Worm (Caenorhabditis elegans) whole organism, L1 larva: Measurements from ENCODE around the gene eco-1.

Experiments
- C04F5.9 ChIP-seq: sonication (generic microtip); optimal IDR thresholded peaks from 2 replicates; lab custom pipeline; 2016; ENCODE audit warnings: missing genetic modification characterization, missing compliant biosample characterization
- C16A3.4 ChIP-seq: fragments of 150-350 bp; optimal IDR thresholded peaks from 2 replicates; lab custom pipeline; 2014; ENCODE audit warnings: missing biosample characterization, missing genetic modification characterization
- C34B4.2 ChIP-seq: sonication (generic microtip); optimal IDR thresholded peaks from 2 replicates; lab custom pipeline; 2017; ENCODE audit warnings: mild to moderate bottlenecking, missing genetic modification characterization, missing compliant biosample characterization
- Y116A8C.19 ChIP-seq: sonication (generic microtip); optimal IDR thresholded peaks from 2 replicates; lab custom pipeline; 2016; ENCODE audit warnings: missing compliant biosample characterization, missing genetic modification characterization, borderline replicate concordance
- aha-1 ChIP-seq: fragments of 150-350 bp; optimal IDR thresholded peaks from 2 replicates; lab custom pipeline; 2014; ENCODE audit warnings: missing biosample characterization, missing genetic modification characterization
- alr-1 ChIP-seq: fragments of 200-800 bp; sonication (Bioruptor generic); optimal IDR thresholded peaks from 2 replicates; lab custom pipeline; 2018; ENCODE audit warnings: borderline replicate concordance, mild to moderate bottlenecking, missing genetic modification characterization, missing compliant biosample characterization
- aly-2 ChIP-seq: fragments of 150-350 bp; optimal IDR thresholded peaks from 2 replicates; lab custom pipeline; 2014; ENCODE audit warnings: missing biosample characterization, missing genetic modification characterization
- blmp-1 ChIP-seq: fragments of 150-350 bp; optimal IDR thresholded peaks from 2 replicates; lab custom pipeline; 2014; ENCODE audit warnings: missing biosample characterization, missing genetic modification characterization
- ceh-88 ChIP-seq: fragments of 200-800 bp; sonication (Bioruptor generic); IDR thresholded peaks from 2 replicates; pipeline ENCODE4 v1.3.6; 2022; ENCODE audit warnings: missing genetic modification characterization, missing compliant biosample characterization
- ceh-90 ChIP-seq: sonication (generic microtip); optimal IDR thresholded peaks from 2 replicates; lab custom pipeline; 2016; ENCODE audit warnings: missing genetic modification characterization, missing compliant biosample characterization
- ces-1 ChIP-seq: fragments of 150-350 bp; optimal IDR thresholded peaks from 2 replicates; lab custom pipeline; 2014; ENCODE audit warnings: missing biosample characterization, missing genetic modification reagents, missing genetic modification characterization
- dpl-1 ChIP-seq, 3 experiments: fragments of 150-350 bp in 2 of 3; sonication (generic microtip) in 1 of 3; optimal IDR thresholded peaks; 2 replicates each; lab custom pipeline; 2014 to 2017; ENCODE audit warnings: missing biosample characterization in 3 of 3, missing genetic modification characterization in 3 of 3, missing genetic modification reagents in 3 of 3
- dsc-1 ChIP-seq: sonication (generic microtip); optimal IDR thresholded peaks from 2 replicates; lab custom pipeline; 2016; ENCODE audit warnings: mild to moderate bottlenecking, missing genetic modification characterization, missing compliant biosample characterization
- efl-1 ChIP-seq, 4 experiments: fragments of 150-350 bp; optimal IDR thresholded peaks in 3 of 4; peaks in 1 of 4; 1 replicate in 1 of 4; 2 replicates in 3 of 4; lab custom pipeline; 2014; ENCODE audit warnings: missing biosample characterization in 2 of 4, missing genetic modification characterization in 2 of 4, missing genetic modification reagents in 2 of 4
- egl-13 ChIP-seq: sonication (generic microtip); optimal IDR thresholded peaks from 2 replicates; lab custom pipeline; 2016; ENCODE audit warnings: missing genotype, missing genetic modification reagents, missing genetic modification characterization, missing compliant biosample characterization
- egl-27 ChIP-seq, 2 experiments: fragments of 150-350 bp in 1 of 2; sonication (generic microtip); optimal IDR thresholded peaks; 3 replicates each; lab custom pipeline; 2017 to 2018; ENCODE audit warnings: missing biosample characterization in 2 of 2, missing genetic modification characterization in 2 of 2, missing genetic modification reagents in 2 of 2
- elt-3 ChIP-seq, 6 experiments: fragments of 150-350 bp in 1 of 6; sonication (generic microtip); optimal IDR thresholded peaks; 2 replicates each; lab custom pipeline; 2017 to 2018; ENCODE audit warnings: missing biosample characterization in 6 of 6, missing genetic modification characterization in 6 of 6, inconsistent platforms in 1 of 6
- ets-5 ChIP-seq: fragments of 200-800 bp; sonication (Bioruptor generic); IDR thresholded peaks from 2 replicates; pipeline ENCODE4 v1.3.6; 2022; ENCODE audit warnings: missing genetic modification characterization, missing compliant biosample characterization
- fkh-8 ChIP-seq: sonication (generic microtip); optimal IDR thresholded peaks from 2 replicates; lab custom pipeline; 2016; ENCODE audit warnings: mild to moderate bottlenecking, missing genetic modification characterization, missing compliant biosample characterization
- grh-1 ChIP-seq: fragments of 200-800 bp; sonication (Bioruptor generic); IDR thresholded peaks from 2 replicates; pipeline ENCODE4 v1.3.6; 2022; ENCODE audit warnings: missing genetic modification reagents, missing genetic modification characterization, missing compliant biosample characterization
- hlh-17 ChIP-seq: fragments of 200-800 bp; sonication (Bioruptor generic); optimal IDR thresholded peaks from 2 replicates; lab custom pipeline; 2018; ENCODE audit warnings: missing genetic modification characterization, mild to moderate bottlenecking, missing compliant biosample characterization, moderate library complexity, borderline replicate concordance
- hpl-2 ChIP-seq: fragments of 150-350 bp; optimal IDR thresholded peaks from 2 replicates; lab custom pipeline; 2014; ENCODE audit warnings: missing biosample characterization, missing genetic modification reagents, missing genetic modification characterization
- jun-1 ChIP-seq: fragments of 150-350 bp; optimal IDR thresholded peaks from 2 replicates; lab custom pipeline; 2014; ENCODE audit warnings: missing biosample characterization, missing genetic modification reagents, missing genetic modification characterization
- lin-14 ChIP-seq: fragments of 200-800 bp; sonication (Bioruptor generic); optimal IDR thresholded peaks from 2 replicates; lab custom pipeline; 2018; ENCODE audit warnings: mild to moderate bottlenecking, missing genetic modification characterization, moderate library complexity, missing compliant biosample characterization
- lin-15B ChIP-seq: fragments of 150-350 bp; sonication (generic microtip); optimal IDR thresholded peaks from 3 replicates; lab custom pipeline; 2014; ENCODE audit warnings: missing biosample characterization, missing genetic modification characterization
- lin-35 ChIP-seq, 2 experiments: fragments of 150-350 bp; optimal IDR thresholded peaks; 2 replicates each; lab custom pipeline; 2014; ENCODE audit warnings: missing biosample characterization in 2 of 2, missing genetic modification characterization in 2 of 2, missing genetic modification reagents in 2 of 2
- lir-3 ChIP-seq: sonication (generic microtip); optimal IDR thresholded peaks from 2 replicates; lab custom pipeline; 2016; ENCODE audit warnings: mild to moderate bottlenecking, missing genetic modification characterization, moderate library complexity, missing compliant biosample characterization; ENCODE audit not compliant: poor library complexity
- lsy-2 ChIP-seq, 2 experiments: fragments of 150-350 bp; optimal IDR thresholded peaks; 2 replicates each; lab custom pipeline; 2014; ENCODE audit warnings: missing biosample characterization in 2 of 2, missing genetic modification characterization in 2 of 2
- mdl-1 ChIP-seq, 2 experiments: fragments of 150-350 bp; optimal IDR thresholded peaks; 2 replicates each; lab custom pipeline; 2014 to 2017; ENCODE audit warnings: missing biosample characterization in 2 of 2, missing genetic modification characterization in 2 of 2, inconsistent platforms in 1 of 2
- mef-2 ChIP-seq: fragments of 150-350 bp; optimal IDR thresholded peaks from 2 replicates; lab custom pipeline; 2014; ENCODE audit warnings: missing biosample characterization, missing genetic modification characterization
- mep-1 ChIP-seq: fragments of 150-350 bp; optimal IDR thresholded peaks from 2 replicates; lab custom pipeline; 2014; ENCODE audit warnings: missing biosample characterization, missing genetic modification characterization
- nhr-11 ChIP-seq: fragments of 150-350 bp; optimal IDR thresholded peaks from 2 replicates; lab custom pipeline; 2014; ENCODE audit warnings: missing biosample characterization, missing genetic modification characterization
- nhr-12 ChIP-seq: sonication (generic microtip); optimal IDR thresholded peaks from 2 replicates; lab custom pipeline; 2017; ENCODE audit warnings: missing biosample characterization, missing genetic modification characterization
- nhr-20 ChIP-seq: sonication (generic microtip); optimal IDR thresholded peaks from 2 replicates; lab custom pipeline; 2016; ENCODE audit warnings: mild to moderate bottlenecking, missing genetic modification characterization, missing compliant biosample characterization
- nhr-47 ChIP-seq: sonication (generic microtip); optimal IDR thresholded peaks from 2 replicates; lab custom pipeline; 2016; ENCODE audit warnings: mild to moderate bottlenecking, missing genetic modification characterization, moderate library complexity, missing compliant biosample characterization
- nhr-71 ChIP-seq: sonication (generic microtip); optimal IDR thresholded peaks from 2 replicates; lab custom pipeline; 2016; ENCODE audit warnings: mild to moderate bottlenecking, missing genetic modification characterization, moderate library complexity, missing compliant biosample characterization
- nhr-77 ChIP-seq: fragments of 150-350 bp; optimal IDR thresholded peaks from 2 replicates; lab custom pipeline; 2014; ENCODE audit warnings: missing biosample characterization, missing genetic modification characterization
- nhr-84 ChIP-seq: sonication (generic microtip); optimal IDR thresholded peaks from 2 replicates; lab custom pipeline; 2017; ENCODE audit warnings: missing biosample characterization, missing genetic modification characterization
- nhr-90 ChIP-seq: sonication (generic microtip); optimal IDR thresholded peaks from 2 replicates; lab custom pipeline; 2016; ENCODE audit warnings: mild to moderate bottlenecking, missing genetic modification characterization, missing compliant biosample characterization; ENCODE audit not compliant: poor library complexity
- pax-3 ChIP-seq: fragments of 200-800 bp; sonication (Bioruptor generic); optimal IDR thresholded peaks from 2 replicates; lab custom pipeline; 2018; ENCODE audit warnings: mild to moderate bottlenecking, missing genetic modification characterization, moderate library complexity, missing compliant biosample characterization
- pqm-1 ChIP-seq: sonication (generic microtip); optimal IDR thresholded peaks from 3 replicates; lab custom pipeline; 2017; ENCODE audit warnings: missing biosample characterization, missing genetic modification characterization
- skn-1 ChIP-seq: fragments of 150-350 bp; optimal IDR thresholded peaks from 2 replicates; lab custom pipeline; 2014; ENCODE audit warnings: missing biosample characterization, missing genetic modification characterization
- sox-4 ChIP-seq: sonication (generic microtip); optimal IDR thresholded peaks from 2 replicates; lab custom pipeline; 2016; ENCODE audit warnings: missing genetic modification characterization, missing compliant biosample characterization
- swsn-7 ChIP-seq: sonication (generic microtip); optimal IDR thresholded peaks from 2 replicates; lab custom pipeline; 2016; ENCODE audit warnings: missing genetic modification characterization, missing compliant biosample characterization
- tlp-1 ChIP-seq: fragments of 150-350 bp; optimal IDR thresholded peaks from 2 replicates; lab custom pipeline; 2014; ENCODE audit warnings: missing biosample characterization, missing genetic modification characterization
- unc-30 ChIP-seq: sonication (generic microtip); optimal IDR thresholded peaks from 2 replicates; lab custom pipeline; 2017; ENCODE audit warnings: missing biosample characterization, missing genetic modification characterization
- unc-62 ChIP-seq: fragments of 150-350 bp; optimal IDR thresholded peaks from 2 replicates; lab custom pipeline; 2014; ENCODE audit warnings: missing biosample characterization, missing genetic modification reagents, missing genetic modification characterization
- unc-98 ChIP-seq: fragments of 200-800 bp; sonication (Bioruptor generic); IDR thresholded peaks from 2 replicates; pipeline ENCODE4 v1.3.6; 2022; ENCODE audit warnings: missing genetic modification characterization, missing compliant biosample characterization
- xbp-1 ChIP-seq: sonication (generic microtip); optimal IDR thresholded peaks from 2 replicates; lab custom pipeline; 2016; ENCODE audit warnings: missing genetic modification characterization, missing compliant biosample characterization
- zip-4 ChIP-seq: fragments of 200-800 bp; sonication (Bioruptor generic); optimal IDR thresholded peaks from 2 replicates; lab custom pipeline; 2018; ENCODE audit warnings: mild to moderate bottlenecking, missing genetic modification characterization, moderate library complexity, missing compliant biosample characterization

Gene eco-1

DNA sequence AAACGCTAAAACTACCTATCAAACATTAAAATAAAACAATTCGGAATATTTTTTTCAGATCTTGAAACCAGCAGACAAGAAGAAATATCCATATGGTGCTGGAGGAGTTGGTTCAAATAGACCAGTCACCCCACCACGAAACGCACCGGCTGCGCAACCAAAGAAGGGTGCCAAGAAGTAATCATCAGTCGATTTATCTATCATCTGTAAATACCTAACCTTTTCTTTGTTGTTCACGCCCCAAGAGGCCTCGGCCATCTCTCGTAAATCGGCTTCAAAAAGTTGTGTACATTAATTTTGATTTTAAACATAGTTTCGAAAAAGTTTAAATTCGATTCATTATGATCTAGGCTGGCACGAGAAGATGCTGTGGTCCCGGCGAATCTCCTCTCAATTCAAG lies 20.9 kb downstream of the eco-1 start:
- TF ChIP-seq grh-1 (peak; percentile 41; the same call in 1 of the 2 replicates), ets-5 (GFP tag; lab: Robert Waterston, UW) (no peak)

DNA sequence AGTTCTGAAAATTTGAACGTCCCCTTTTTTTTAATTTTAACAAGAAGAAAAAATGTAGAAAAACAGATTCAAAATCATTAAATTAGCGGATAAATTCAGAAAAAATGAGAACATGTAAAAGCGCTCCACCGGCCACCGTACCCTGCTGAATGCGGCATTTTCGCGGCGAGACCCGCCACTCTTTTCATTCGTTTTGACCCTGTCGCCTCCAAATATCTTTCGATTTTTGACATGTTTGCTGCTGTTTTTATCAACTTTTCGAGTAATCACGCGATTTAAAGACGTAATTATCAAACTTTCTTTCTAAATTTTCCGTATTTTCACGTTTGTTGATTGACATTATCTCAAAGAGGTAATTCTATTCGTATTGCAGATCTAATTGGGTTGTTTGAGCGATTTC lies 22.7 kb downstream of the eco-1 start, which contains the start of gene gsp-2:
TSS of gene gsp-2 (plus strand) at position 374 of the 400 bp plus-strand sequence.
- TF ChIP-seq hpl-2 (GFP tag; lab: Kevin White, UChicago) (peak; percentile 23), zip-4 (GFP tag; lab: Kevin White, UChicago) (no peak), xbp-1 (peak; percentile 63), Y116A8C.19 (no peak), dpl-1 (GFP tag; optimal IDR thresholded peaks at IDR 0.05; lab: Kevin White, UChicago) (peak; percentile 66 to 74 (median 70)), mep-1 (tag; lab: Kevin White, UChicago) (peak; percentile 65), swsn-7 (peak; percentile 58), efl-1 (optimal IDR thresholded peaks at IDR 0.05; lab: Kevin White, UChicago) (peak; percentile 77 to 78), efl-1 (GFP tag; optimal IDR thresholded peaks at IDR 0.05 in 1 of 2; lab: Kevin White, UChicago) (peak; percentile 66 to 96), nhr-20 (tag; lab: Kevin White, UChicago) (peak; percentile 74), egl-27 (tag; optimal IDR thresholded peaks at IDR 0.05; lab: Kevin White, UChicago) (no peak), lir-3 (no peak), lsy-2 (tag; optimal IDR thresholded peaks at IDR 0.05; lab: Kevin White, UChicago) (peak; percentile 94 to 98), pqm-1 (tag; lab: Kevin White, UChicago) (no peak), nhr-71 (tag; lab: Kevin White, UChicago) (peak; percentile 78), aha-1 (tag; lab: Kevin White, UChicago) (no peak), grh-1 (0 out of 2 replicates have a peak, but pooled peaks have one; percentile 5), ces-1 (GFP tag; lab: Kevin White, UChicago) (no peak), skn-1 (tag; lab: Kevin White, UChicago) (peak; percentile 85), ceh-90 (no peak), pax-3 (tag; lab: Kevin White, UChicago) (peak; percentile 57), hlh-17 (GFP tag; lab: Kevin White, UChicago) (no peak), unc-62 (GFP tag; lab: Kevin White, UChicago) (no peak), nhr-84 (tag; lab: Kevin White, UChicago) (no peak), C34B4.2 (tag; lab: Kevin White, UChicago) (no peak), C16A3.4 (peak; percentile 74), alr-1 (tag; lab: Kevin White, UChicago) (no peak), fkh-8 (tag; lab: Kevin White, UChicago) (peak; percentile 77), lin-15B (tag; lab: Kevin White, UChicago) (peak; percentile 92), aly-2 (tag; lab: Kevin White, UChicago) (no peak), sox-4 (tag; lab: Kevin White, UChicago) (no peak), mef-2 (tag; lab: Kevin White, UChicago) (no peak), lin-35 (GFP tag; optimal IDR thresholded peaks at IDR 0.05; lab: Kevin White, UChicago) (peak; percentile 83), tlp-1 (no peak), blmp-1 (tag; lab: Kevin White, UChicago) (peak; percentile 78), nhr-77 (tag; lab: Kevin White, UChicago) (peak; percentile 57), egl-13 (tag; lab: Kevin White, UChicago) (no peak), mdl-1 (tag; optimal IDR thresholded peaks at IDR 0.05; lab: Kevin White, UChicago) (peak in 1 of 2 experiments; percentile 74), jun-1 (tag; lab: Kevin White, UChicago) (peak; percentile 46), lin-14 (GFP tag; lab: Kevin White, UChicago) (peak; percentile 85), nhr-47 (tag; lab: Kevin White, UChicago) (peak; percentile 57), unc-30 (tag; lab: Kevin White, UChicago) (no peak), C04F5.9 (no peak), dsc-1 (tag; lab: Kevin White, UChicago) (peak; percentile 53), elt-3 (tag; optimal IDR thresholded peaks at IDR 0.05; lab: Kevin White, UChicago) (peak in 3 of 6 experiments; percentile 29 to 89 (median 51)), ceh-88 (GFP tag; lab: Robert Waterston, UW) (no peak; the same call in 1 of the 2 replicates), nhr-12 (tag; lab: Kevin White, UChicago) (no peak), nhr-90 (tag; lab: Kevin White, UChicago) (peak; percentile 51), nhr-11 (no peak), unc-98 (GFP tag; lab: Robert Waterston, UW) (no peak)
